Fruit fly (Drosophila melanogaster) S2 (cell line): ENCODE measurements around the gene CG5151.

Experiments
- CG8478 ChIP-seq: fragments of >200 bp; optimal IDR thresholded peaks from 2 replicates; lab custom pipeline; 2018
- CTCF ChIP-seq, 2 experiments: fragments of >200 bp; optimal IDR thresholded peaks; 2 replicates each; lab custom pipeline; 2018

dm6 chr3L:16150161-16150538, 14.4 kb downstream of the CG5151 start:
- TF ChIP-seq CG8478 (lab: Kevin White, UChicago) (no peak), CTCF (optimal IDR thresholded peaks at IDR 0.05; lab: Kevin White, UChicago) (no peak)
